Worm (Caenorhabditis elegans): ENCODE measurements around the gene mig-18.

- TF ChIP-seq flt-1 (GFP tag; IDR thresholded peaks at IDR 0.05) (no peak), ztf-29 (GFP tag; IDR thresholded peaks at IDR 0.05) (no peak), ztf-23 (GFP tag; IDR thresholded peaks at IDR 0.05) (no peak), tab-1 (GFP tag; IDR thresholded peaks at IDR 0.05) (no peak), klf-2 (GFP tag; conservative IDR thresholded peaks at IDR 0.05) (no peak)
These were observed 26.7 kb upstream of the mig-18 start, which contains the start of gene lis-1 for ce11 chrIII:13376304-13376760.
